Worm (Caenorhabditis elegans) whole organism, L1 larva: ENCODE data around the gene dyc-1.

Experiments used
- C04F5.9 ChIP-seq: sonication (generic microtip); optimal IDR thresholded peaks from 2 replicates; lab custom pipeline; 2016; ENCODE audit warnings: missing genetic modification characterization, missing compliant biosample characterization
- C16A3.4 ChIP-seq: fragments of 150-350 bp; optimal IDR thresholded peaks from 2 replicates; lab custom pipeline; 2014; ENCODE audit warnings: missing biosample characterization, missing genetic modification characterization
- aly-2 ChIP-seq: fragments of 150-350 bp; optimal IDR thresholded peaks from 2 replicates; lab custom pipeline; 2014; ENCODE audit warnings: missing biosample characterization, missing genetic modification characterization
- ama-1 ChIP-seq: fragments of 150-350 bp; optimal IDR thresholded peaks from 2 replicates; lab custom pipeline; 2014
- ceh-8 ChIP-seq: fragments of 200-800 bp; sonication (Bioruptor generic); optimal IDR thresholded peaks from 2 replicates; lab custom pipeline; 2018; ENCODE audit warnings: mild to moderate bottlenecking, missing genetic modification characterization, moderate library complexity, missing compliant biosample characterization
- dpl-1 ChIP-seq, 3 experiments: fragments of 150-350 bp in 2 of 3; sonication (generic microtip) in 1 of 3; optimal IDR thresholded peaks; 2 replicates each; lab custom pipeline; 2014 to 2017; ENCODE audit warnings: missing biosample characterization in 3 of 3, missing genetic modification characterization in 3 of 3, missing genetic modification reagents in 3 of 3
- efl-1 ChIP-seq, 4 experiments: fragments of 150-350 bp; optimal IDR thresholded peaks in 3 of 4; peaks in 1 of 4; 1 replicate in 1 of 4; 2 replicates in 3 of 4; lab custom pipeline; 2014; ENCODE audit warnings: missing biosample characterization in 2 of 4, missing genetic modification characterization in 2 of 4, missing genetic modification reagents in 2 of 4
- efl-3 ChIP-seq: fragments of 200-800 bp; sonication (Bioruptor generic); optimal IDR thresholded peaks from 2 replicates; lab custom pipeline; 2018; ENCODE audit warnings: mild to moderate bottlenecking, missing genetic modification characterization, missing compliant biosample characterization
- egl-27 ChIP-seq, 2 experiments: fragments of 150-350 bp in 1 of 2; sonication (generic microtip); optimal IDR thresholded peaks; 3 replicates each; lab custom pipeline; 2017 to 2018; ENCODE audit warnings: missing biosample characterization in 2 of 2, missing genetic modification characterization in 2 of 2, missing genetic modification reagents in 2 of 2
- elt-2 ChIP-seq: sonication (generic microtip); optimal IDR thresholded peaks from 2 replicates; lab custom pipeline; 2016; ENCODE audit warnings: missing genetic modification characterization, mild to moderate bottlenecking, inconsistent platforms, missing compliant biosample characterization, missing genetic modification reagents
- elt-3 ChIP-seq, 6 experiments: fragments of 150-350 bp in 1 of 6; sonication (generic microtip); optimal IDR thresholded peaks; 2 replicates each; lab custom pipeline; 2017 to 2018; ENCODE audit warnings: missing biosample characterization in 6 of 6, missing genetic modification characterization in 6 of 6, inconsistent platforms in 1 of 6
- ets-5 ChIP-seq: fragments of 200-800 bp; sonication (Bioruptor generic); IDR thresholded peaks from 2 replicates; pipeline ENCODE4 v1.3.6; 2022; ENCODE audit warnings: missing genetic modification characterization, missing compliant biosample characterization
- fkh-4 ChIP-seq: sonication (generic microtip); optimal IDR thresholded peaks from 2 replicates; lab custom pipeline; 2016; ENCODE audit warnings: missing compliant biosample characterization, missing genetic modification characterization, borderline replicate concordance
- grh-1 ChIP-seq: fragments of 200-800 bp; sonication (Bioruptor generic); IDR thresholded peaks from 2 replicates; pipeline ENCODE4 v1.3.6; 2022; ENCODE audit warnings: missing genetic modification reagents, missing genetic modification characterization, missing compliant biosample characterization
- hlh-17 ChIP-seq: fragments of 200-800 bp; sonication (Bioruptor generic); optimal IDR thresholded peaks from 2 replicates; lab custom pipeline; 2018; ENCODE audit warnings: missing genetic modification characterization, mild to moderate bottlenecking, missing compliant biosample characterization, moderate library complexity, borderline replicate concordance
- hpl-2 ChIP-seq: fragments of 150-350 bp; optimal IDR thresholded peaks from 2 replicates; lab custom pipeline; 2014; ENCODE audit warnings: missing biosample characterization, missing genetic modification reagents, missing genetic modification characterization
- isw-1 ChIP-seq: fragments of 200-800 bp; sonication (Bioruptor generic); IDR thresholded peaks from 2 replicates; pipeline ENCODE4 v1.3.6; 2022; ENCODE audit warnings: missing genetic modification characterization, missing compliant biosample characterization
- lin-13 ChIP-seq: fragments of 150-350 bp; optimal IDR thresholded peaks from 2 replicates; lab custom pipeline; 2014; ENCODE audit warnings: missing biosample characterization, missing genetic modification reagents, missing genetic modification characterization
- lin-14 ChIP-seq: fragments of 200-800 bp; sonication (Bioruptor generic); optimal IDR thresholded peaks from 2 replicates; lab custom pipeline; 2018; ENCODE audit warnings: mild to moderate bottlenecking, missing genetic modification characterization, moderate library complexity, missing compliant biosample characterization
- lin-15B ChIP-seq: fragments of 150-350 bp; sonication (generic microtip); optimal IDR thresholded peaks from 3 replicates; lab custom pipeline; 2014; ENCODE audit warnings: missing biosample characterization, missing genetic modification characterization
- lin-35 ChIP-seq, 2 experiments: fragments of 150-350 bp; optimal IDR thresholded peaks; 2 replicates each; lab custom pipeline; 2014; ENCODE audit warnings: missing biosample characterization in 2 of 2, missing genetic modification characterization in 2 of 2, missing genetic modification reagents in 2 of 2
- lir-3 ChIP-seq: sonication (generic microtip); optimal IDR thresholded peaks from 2 replicates; lab custom pipeline; 2016; ENCODE audit warnings: mild to moderate bottlenecking, missing genetic modification characterization, moderate library complexity, missing compliant biosample characterization; ENCODE audit not compliant: poor library complexity
- mef-2 ChIP-seq: fragments of 150-350 bp; optimal IDR thresholded peaks from 2 replicates; lab custom pipeline; 2014; ENCODE audit warnings: missing biosample characterization, missing genetic modification characterization
- mep-1 ChIP-seq: fragments of 150-350 bp; optimal IDR thresholded peaks from 2 replicates; lab custom pipeline; 2014; ENCODE audit warnings: missing biosample characterization, missing genetic modification characterization
- nhr-19 ChIP-seq: fragments of 200-800 bp; sonication (Bioruptor generic); conservative IDR thresholded peaks from 2 replicates; pipeline ENCODE4 v1.3.6; 2022; ENCODE audit warnings: missing genetic modification characterization, missing compliant biosample characterization
- nhr-77 ChIP-seq: fragments of 150-350 bp; optimal IDR thresholded peaks from 2 replicates; lab custom pipeline; 2014; ENCODE audit warnings: missing biosample characterization, missing genetic modification characterization
- nhr-84 ChIP-seq: sonication (generic microtip); optimal IDR thresholded peaks from 2 replicates; lab custom pipeline; 2017; ENCODE audit warnings: missing biosample characterization, missing genetic modification characterization
- pag-3 ChIP-seq: sonication (generic microtip); optimal IDR thresholded peaks from 2 replicates; lab custom pipeline; 2017; ENCODE audit warnings: missing genetic modification characterization, mild to moderate bottlenecking, missing compliant biosample characterization, antibody characterized with exemption, borderline replicate concordance; ENCODE audit not compliant: insufficient read depth
- pax-3 ChIP-seq: fragments of 200-800 bp; sonication (Bioruptor generic); optimal IDR thresholded peaks from 2 replicates; lab custom pipeline; 2018; ENCODE audit warnings: mild to moderate bottlenecking, missing genetic modification characterization, moderate library complexity, missing compliant biosample characterization
- pqm-1 ChIP-seq: sonication (generic microtip); optimal IDR thresholded peaks from 3 replicates; lab custom pipeline; 2017; ENCODE audit warnings: missing biosample characterization, missing genetic modification characterization
- snpc-4 ChIP-seq: fragments of 150-350 bp; optimal IDR thresholded peaks from 2 replicates; lab custom pipeline; 2014; ENCODE audit warnings: missing biosample characterization, missing genetic modification characterization
- snu-23 ChIP-seq: sonication (generic microtip); optimal IDR thresholded peaks from 2 replicates; lab custom pipeline; 2016; ENCODE audit warnings: missing genetic modification characterization, missing compliant biosample characterization
- sptf-1 ChIP-seq: fragments of 150-350 bp; optimal IDR thresholded peaks from 2 replicates; lab custom pipeline; 2014; ENCODE audit warnings: missing biosample characterization, missing genetic modification characterization
- tlp-1 ChIP-seq: fragments of 150-350 bp; optimal IDR thresholded peaks from 2 replicates; lab custom pipeline; 2014; ENCODE audit warnings: missing biosample characterization, missing genetic modification characterization
- unc-62 ChIP-seq: fragments of 150-350 bp; optimal IDR thresholded peaks from 2 replicates; lab custom pipeline; 2014; ENCODE audit warnings: missing biosample characterization, missing genetic modification reagents, missing genetic modification characterization
- unc-86 ChIP-seq: sonication (generic microtip); optimal IDR thresholded peaks from 2 replicates; lab custom pipeline; 2016; ENCODE audit warnings: missing genetic modification characterization, missing compliant biosample characterization
- vab-15 ChIP-seq: sonication (generic microtip); optimal IDR thresholded peaks from 2 replicates; lab custom pipeline; 2017; ENCODE audit warnings: missing genotype, mild to moderate bottlenecking, missing genetic modification characterization, missing compliant biosample characterization
- zag-1 ChIP-seq: fragments of 150-350 bp; optimal IDR thresholded peaks from 2 replicates; lab custom pipeline; 2014; ENCODE audit warnings: missing biosample characterization, missing genetic modification characterization
- ztf-11 ChIP-seq, 2 experiments: sonication (generic microtip); optimal IDR thresholded peaks; 2 replicates each; lab custom pipeline; 2016 to 2017; ENCODE audit warnings: missing genetic modification characterization in 2 of 2, missing biosample characterization in 1 of 2, missing compliant biosample characterization in 1 of 2
- ztf-4 ChIP-seq: fragments of 150-350 bp; optimal IDR thresholded peaks from 2 replicates; lab custom pipeline; 2014; ENCODE audit warnings: missing biosample characterization, missing genetic modification characterization

The dyc-1 gene

ce11 chrX:14002739-14003138 lies 46.6 kb upstream of the dyc-1 start:
- no peak for TF ChIP-seq hpl-2 (GFP tag; lab: Kevin White, UChicago)
- no peak for TF ChIP-seq efl-1 (optimal IDR thresholded peaks at IDR 0.05; lab: Kevin White, UChicago)
- TF ChIP-seq efl-1 (GFP tag; optimal IDR thresholded peaks at IDR 0.05 in 1 of 2; lab: Kevin White, UChicago), result peak in 1 of 2 experiments; percentile 9

DNA sequence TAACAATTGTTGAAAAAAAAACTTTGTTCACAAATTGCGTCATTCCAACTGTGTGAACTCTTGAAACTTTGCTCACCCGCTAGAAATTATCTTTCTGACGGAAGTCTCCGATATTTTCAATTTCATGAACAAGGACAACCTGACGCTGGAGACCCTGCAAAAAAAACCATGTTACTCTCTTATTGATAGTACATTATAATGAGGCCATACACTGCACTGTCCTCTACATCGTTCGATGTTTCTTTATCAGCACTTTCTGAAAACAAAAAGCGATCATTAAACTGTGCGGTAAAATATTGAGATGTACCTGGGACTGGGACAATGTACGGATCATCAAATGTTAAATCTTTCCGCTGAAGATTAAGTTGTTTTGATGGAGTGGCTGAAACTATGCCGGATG lies 45.8 kb upstream of the dyc-1 start:
- TF ChIP-seq ceh-8 (GFP tag; lab: Kevin White, UChicago), result no peak
- TF ChIP-seq elt-2 (tag; lab: Kevin White, UChicago), result peak; percentile 30
- no peak for TF ChIP-seq mep-1 (tag; lab: Kevin White, UChicago)

DNA sequence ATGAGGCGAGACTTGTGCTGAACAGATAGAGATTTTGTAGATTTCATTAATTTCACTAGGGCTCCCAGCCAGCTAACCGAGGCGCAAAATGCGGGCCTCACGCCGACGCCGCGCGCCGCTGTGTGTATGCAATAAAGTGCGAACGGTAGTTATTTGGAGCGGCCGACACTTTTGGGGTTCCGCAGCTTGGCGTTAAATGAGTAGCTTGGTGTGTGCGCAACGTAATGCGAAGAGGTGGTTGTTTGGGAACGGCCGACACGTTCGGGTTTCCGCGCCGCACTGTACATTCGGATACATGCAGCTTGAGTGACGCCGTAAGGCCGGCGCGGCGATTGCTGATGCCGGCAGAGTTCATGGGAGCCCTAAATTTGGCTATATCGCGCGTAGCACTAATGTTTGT lies 41.2 kb upstream of the dyc-1 start:
- TF ChIP-seq ztf-11 (tag; optimal IDR thresholded peaks at IDR 0.05; lab: Kevin White, UChicago) (no peak), aly-2 (tag; lab: Kevin White, UChicago) (no peak), snpc-4 (peak; percentile 9)

- TF ChIP-seq lin-35 (GFP tag; optimal IDR thresholded peaks at IDR 0.05; lab: Kevin White, UChicago) (no peak), tlp-1 (tag; lab: Kevin White, UChicago) (no peak), unc-62 (GFP tag; lab: Kevin White, UChicago) (no peak), hpl-2 (GFP tag; lab: Kevin White, UChicago) (no peak), mep-1 (tag; lab: Kevin White, UChicago) (no peak), snu-23 (GFP tag; lab: Kevin White, UChicago) (no peak), pqm-1 (tag; lab: Kevin White, UChicago) (no peak), grh-1 (no peak), sptf-1 (tag; lab: Kevin White, UChicago) (no peak), ama-1 (lab: Kevin White, UChicago) (no peak), dpl-1 (GFP tag; optimal IDR thresholded peaks at IDR 0.05; lab: Kevin White, UChicago) (no peak), hlh-17 (GFP tag; lab: Kevin White, UChicago) (no peak), unc-86 (tag; lab: Kevin White, UChicago) (no peak), fkh-4 (no peak)
- TF ChIP-seq, all 84 proteins: peak for 0
Observed at ce11 chrX:14012417-14012816, 36.9 kb upstream of the dyc-1 start, which contains the start of gene tbc-19. TSS of gene tbc-19 (minus strand) at chrX:14012517.

- TF ChIP-seq lin-14, result no peak
Observed at ce11 chrX:14015366-14015765, 34.0 kb upstream of the dyc-1 start, which contains the start of gene C04C11.25. TSS of gene C04C11.25 (minus strand) at chrX:14015466.

DNA sequence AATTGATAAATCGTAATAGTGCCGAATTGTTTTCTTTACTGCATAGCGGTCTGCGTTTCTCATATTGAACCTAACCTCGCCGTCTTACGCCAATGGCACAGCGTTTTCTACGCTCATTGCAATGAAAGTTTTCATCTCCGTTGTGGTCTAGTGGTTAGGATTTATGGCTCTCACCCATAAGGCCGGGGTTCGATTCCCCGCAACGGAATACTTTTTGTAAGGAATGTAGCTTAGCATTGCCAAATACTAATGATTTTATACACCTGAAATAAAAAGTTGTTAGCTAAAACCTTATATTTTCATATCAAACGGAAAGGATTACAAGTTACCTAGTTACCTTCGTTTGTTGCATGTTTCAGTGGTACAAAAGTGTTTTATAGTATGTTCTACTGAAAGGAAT lies 33.5 kb upstream of the dyc-1 start:
- peak; percentile 80 for TF ChIP-seq nhr-77 (tag; lab: Kevin White, UChicago)
- peak; percentile 30 for TF ChIP-seq grh-1
- peak; percentile 61 for TF ChIP-seq ztf-4 (tag; lab: Kevin White, UChicago)
- TF ChIP-seq lir-3 (tag; lab: Kevin White, UChicago), result peak; percentile 19
- TF ChIP-seq zag-1 (tag; lab: Kevin White, UChicago), result peak; percentile 47
- TF ChIP-seq aly-2 (tag; lab: Kevin White, UChicago), result peak; percentile 48
- TF ChIP-seq efl-1 (optimal IDR thresholded peaks at IDR 0.05; lab: Kevin White, UChicago), result peak; percentile 46 to 47
- peak; percentile 16 to 91 for TF ChIP-seq efl-1 (GFP tag; optimal IDR thresholded peaks at IDR 0.05 in 1 of 2; lab: Kevin White, UChicago)
- peak; percentile 22 for TF ChIP-seq lin-13 (GFP tag; lab: Kevin White, UChicago)
- no peak for TF ChIP-seq lin-15B
- TF ChIP-seq fkh-4, result no peak
- no peak for TF ChIP-seq hlh-17 (GFP tag; lab: Kevin White, UChicago)
- peak; percentile 83 for TF ChIP-seq nhr-19 (GFP tag; lab: Robert Waterston, UW)
- peak in 2 of 6 experiments; percentile 31 to 60 for TF ChIP-seq elt-3 (tag; optimal IDR thresholded peaks at IDR 0.05; lab: Kevin White, UChicago)
- no peak for TF ChIP-seq C04F5.9
- no peak for TF ChIP-seq hpl-2 (GFP tag; lab: Kevin White, UChicago)
- peak; percentile 77 for TF ChIP-seq C16A3.4 (tag; lab: Kevin White, UChicago)
- peak in 1 of 2 experiments; percentile 16 for TF ChIP-seq egl-27 (tag; optimal IDR thresholded peaks at IDR 0.05; lab: Kevin White, UChicago)
- no peak for TF ChIP-seq vab-15 (tag; lab: Kevin White, UChicago)
- TF ChIP-seq mef-2 (tag; lab: Kevin White, UChicago), result no peak
- TF ChIP-seq pax-3 (tag; lab: Kevin White, UChicago), result peak; percentile 58
- TF ChIP-seq isw-1, result peak; percentile 53
- TF ChIP-seq nhr-84 (tag; lab: Kevin White, UChicago), result no peak
- TF ChIP-seq efl-3, result no peak
- no peak for TF ChIP-seq pag-3
- no peak for TF ChIP-seq ets-5
- TF ChIP-seq ztf-11 (tag; optimal IDR thresholded peaks at IDR 0.05; lab: Kevin White, UChicago), result peak in 1 of 2 experiments; percentile 68
